Worm (Caenorhabditis elegans) whole organism, L4 larva: ENCODE results near the gene copz-1.

ENCODE experiments used
- ama-1 ChIP-seq: fragments of 150-350 bp; optimal IDR thresholded peaks from 2 replicates; lab custom pipeline; 2014; ENCODE audit warnings: inconsistent platforms, mixed read lengths
- pha-4 ChIP-seq, 2 experiments: fragments of 150-350 bp in 1 of 2; fragments of 200-800 bp in 1 of 2; sonication (Bioruptor generic) in 1 of 2; IDR thresholded peaks in 1 of 2; optimal IDR thresholded peaks in 1 of 2; 2 replicates each; pipeline versions ENCODE4 v1.3.6 to Lab custom; 2014 to 2022; ENCODE audit warnings: missing genetic modification characterization in 2 of 2, missing genetic modification reagents in 2 of 2, missing biosample characterization in 1 of 2, missing compliant biosample characterization in 1 of 2

DNA sequence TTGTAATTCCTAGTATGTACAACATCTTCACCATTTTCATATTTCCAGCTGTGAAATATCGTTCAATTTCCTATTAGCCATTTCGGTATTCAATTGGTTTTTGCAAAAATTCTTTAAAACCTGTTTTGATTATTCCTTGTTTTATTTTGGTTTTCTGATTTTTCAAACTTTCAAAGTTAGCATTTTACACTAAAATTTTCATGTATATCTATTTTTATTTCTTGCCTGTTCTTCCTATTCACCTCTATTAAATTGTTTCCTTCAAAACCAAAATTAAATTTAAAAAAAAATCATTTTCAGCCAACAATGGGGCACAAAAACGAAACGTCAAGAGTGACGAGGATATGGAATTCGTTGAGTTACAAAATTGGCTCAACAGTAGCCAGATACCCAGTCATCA lies 16.3 kb downstream of the copz-1 start, which contains the start of gene ptr-8:
- TF ChIP-seq pha-4 (GFP tag; IDR thresholded peaks at IDR 0.05; lab: Robert Waterston, UW) (no peak), pha-4 (tag; optimal IDR thresholded peaks at IDR 0.05; lab: Kevin White, UChicago) (no peak), ama-1 (lab: Kevin White, UChicago) (no peak)
